Worm (Caenorhabditis elegans) whole organism, young adult: ENCODE measurements around the gene B0252.5.
A peak's percentile ranks its signal among the peaks of the same experiment; 100 is the strongest.

Experiments
- B0261.1 ChIP-seq: sonication (generic microtip); optimal IDR thresholded peaks from 2 replicates; lab custom pipeline; 2016; ENCODE audit warnings: mild to moderate bottlenecking, missing genetic modification characterization, moderate library complexity, missing compliant biosample characterization
- C06A6.2 ChIP-seq: fragments of 200-800 bp; sonication (Bioruptor generic); conservative IDR thresholded peaks from 2 replicates; pipeline ENCODE4 v1.3.6; 2022; ENCODE audit warnings: missing genetic modification characterization, missing compliant biosample characterization
- F23B12.7 ChIP-seq: sonication (generic microtip); optimal IDR thresholded peaks from 2 replicates; lab custom pipeline; 2017; ENCODE audit warnings: missing genetic modification characterization, mild to moderate bottlenecking, missing compliant biosample characterization, antibody characterized with exemption, moderate library complexity; ENCODE audit not compliant: insufficient read depth
- F37B4.10 ChIP-seq: fragments of 200-800 bp; sonication (Bioruptor generic); IDR thresholded peaks from 2 replicates; pipeline ENCODE4 v1.3.6; 2022; ENCODE audit warnings: missing genetic modification characterization, missing compliant biosample characterization
- K12H6.12 ChIP-seq: fragments of 200-800 bp; sonication (Bioruptor generic); optimal IDR thresholded peaks from 2 replicates; lab custom pipeline; 2018; ENCODE audit warnings: mild to moderate bottlenecking, missing genetic modification characterization, missing compliant biosample characterization
- Y95B8A.8 ChIP-seq: fragments of 200-800 bp; sonication (Bioruptor generic); IDR thresholded peaks from 2 replicates; pipeline ENCODE4 v1.3.6; 2022; ENCODE audit warnings: missing genetic modification reagents, missing genetic modification characterization, missing compliant biosample characterization
- akir-1 ChIP-seq: fragments of 200-800 bp; sonication (Bioruptor generic); optimal IDR thresholded peaks from 2 replicates; lab custom pipeline; 2018; ENCODE audit warnings: mild to moderate bottlenecking, missing genetic modification characterization, moderate library complexity, missing compliant biosample characterization
- ama-1 ChIP-seq, 3 experiments: fragments of 150-350 bp in 1 of 3; sonication (generic microtip) in 2 of 3; optimal IDR thresholded peaks; 2 replicates each; lab custom pipeline; 2014 to 2018; ENCODE audit warnings: missing biosample characterization in 2 of 3, missing genetic modification characterization in 2 of 3, missing genetic modification reagents in 2 of 3
- atf-7 ChIP-seq: sonication (generic microtip); optimal IDR thresholded peaks from 2 replicates; lab custom pipeline; 2017; ENCODE audit warnings: mild to moderate bottlenecking, missing genetic modification characterization, missing compliant biosample characterization
- attf-5 ChIP-seq: fragments of 200-800 bp; sonication (Bioruptor generic); optimal IDR thresholded peaks from 2 replicates; lab custom pipeline; 2018; ENCODE audit warnings: mild to moderate bottlenecking, missing genetic modification characterization, missing compliant biosample characterization
- cebp-1 ChIP-seq, 2 experiments: fragments of 200-800 bp in 1 of 2; sonication (Bioruptor generic) in 1 of 2; sonication (generic microtip) in 1 of 2; IDR thresholded peaks in 1 of 2; optimal IDR thresholded peaks in 1 of 2; 2 replicates each; pipeline versions ENCODE4 v1.3.6 to Lab custom; 2017 to 2022; ENCODE audit warnings: missing compliant biosample characterization in 2 of 2, missing genetic modification characterization in 2 of 2, mild to moderate bottlenecking in 1 of 2, missing genetic modification reagents in 1 of 2, moderate library complexity in 1 of 2
- cebp-2 ChIP-seq: fragments of 200-800 bp; sonication (Bioruptor generic); IDR thresholded peaks from 2 replicates; pipeline ENCODE4 v1.3.6; 2022; ENCODE audit warnings: missing genetic modification characterization, missing compliant biosample characterization
- ceh-27 ChIP-seq: fragments of 200-800 bp; sonication (Bioruptor generic); optimal IDR thresholded peaks from 2 replicates; lab custom pipeline; 2018; ENCODE audit warnings: mild to moderate bottlenecking, missing genetic modification characterization, moderate library complexity, missing compliant biosample characterization
- ceh-79 ChIP-seq: sonication (generic microtip); optimal IDR thresholded peaks from 2 replicates; lab custom pipeline; 2017; ENCODE audit warnings: mild to moderate bottlenecking, missing genetic modification characterization, missing compliant biosample characterization
- dox-1 ChIP-seq: fragments of 200-800 bp; sonication (Bioruptor generic); IDR thresholded peaks from 2 replicates; pipeline ENCODE4 v1.3.6; 2022; ENCODE audit warnings: missing genetic modification reagents, missing genetic modification characterization, missing compliant biosample characterization
- dpl-1 ChIP-seq: fragments of 150-350 bp; optimal IDR thresholded peaks from 2 replicates; lab custom pipeline; 2014; ENCODE audit warnings: missing biosample characterization, missing genetic modification reagents, missing genetic modification characterization
- efl-1 ChIP-seq: fragments of 150-350 bp; optimal IDR thresholded peaks from 2 replicates; lab custom pipeline; 2014; ENCODE audit warnings: missing biosample characterization, missing genetic modification reagents, missing genetic modification characterization
- egl-44 ChIP-seq: fragments of 200-800 bp; sonication (Bioruptor generic); IDR thresholded peaks from 2 replicates; pipeline ENCODE4 v1.3.6; 2022; ENCODE audit warnings: missing genetic modification reagents, missing genetic modification characterization, missing compliant biosample characterization
- ets-4 ChIP-seq: fragments of 200-800 bp; sonication (Bioruptor generic); optimal IDR thresholded peaks from 2 replicates; lab custom pipeline; 2018; ENCODE audit warnings: mild to moderate bottlenecking, missing genetic modification characterization, missing compliant biosample characterization
- hmg-1.2 ChIP-seq: fragments of 200-800 bp; sonication (Bioruptor generic); IDR thresholded peaks from 2 replicates; pipeline ENCODE4 v1.3.6; 2022; ENCODE audit warnings: missing genetic modification reagents, missing genetic modification characterization, missing compliant biosample characterization
- hmg-20 ChIP-seq: fragments of 200-800 bp; sonication (Bioruptor generic); IDR thresholded peaks from 2 replicates; pipeline ENCODE4 v1.3.6; 2022; ENCODE audit warnings: missing genetic modification reagents, missing genetic modification characterization, missing compliant biosample characterization
- let-607 ChIP-seq, 2 experiments: fragments of 200-800 bp in 1 of 2; sonication (Bioruptor generic) in 1 of 2; sonication (generic microtip) in 1 of 2; optimal IDR thresholded peaks; 2 replicates each; lab custom pipeline; 2016 to 2018; ENCODE audit warnings: mild to moderate bottlenecking in 2 of 2, missing compliant biosample characterization in 2 of 2, missing genetic modification characterization in 2 of 2, moderate library complexity in 2 of 2, missing genotype in 1 of 2
- lin-26 ChIP-seq: fragments of 200-800 bp; sonication (Bioruptor generic); IDR thresholded peaks from 2 replicates; pipeline ENCODE4 v1.3.6; 2022; ENCODE audit warnings: missing genetic modification reagents, missing genetic modification characterization, missing compliant biosample characterization
- lin-35 ChIP-seq, 3 experiments: fragments of 150-350 bp in 2 of 3; sonication (generic microtip) in 1 of 3; optimal IDR thresholded peaks; 2 replicates each; lab custom pipeline; 2014 to 2018; ENCODE audit warnings: missing biosample characterization in 3 of 3, missing genetic modification characterization in 3 of 3, missing genetic modification reagents in 3 of 3
- lsl-1 ChIP-seq: fragments of 200-800 bp; sonication (Bioruptor generic); optimal IDR thresholded peaks from 2 replicates; lab custom pipeline; 2018; ENCODE audit warnings: mild to moderate bottlenecking, missing genetic modification characterization, moderate library complexity, missing compliant biosample characterization
- madf-3 ChIP-seq: fragments of 200-800 bp; sonication (Bioruptor generic); IDR thresholded peaks from 2 replicates; pipeline ENCODE4 v1.3.6; 2022; ENCODE audit warnings: missing genetic modification reagents, missing genetic modification characterization, missing compliant biosample characterization
- mel-28 ChIP-seq: sonication (generic microtip); optimal IDR thresholded peaks from 2 replicates; lab custom pipeline; 2016; ENCODE audit warnings: borderline replicate concordance, mild to moderate bottlenecking, missing genetic modification characterization, missing compliant biosample characterization
- nfya-2 ChIP-seq: fragments of 200-800 bp; sonication (Bioruptor generic); IDR thresholded peaks from 2 replicates; pipeline ENCODE4 v1.3.6; 2022; ENCODE audit warnings: missing genetic modification reagents, missing genetic modification characterization, missing compliant biosample characterization
- nfyb-1 ChIP-seq: fragments of 200-800 bp; sonication (Bioruptor generic); IDR thresholded peaks from 2 replicates; pipeline ENCODE4 v1.3.6; 2022; ENCODE audit warnings: missing genetic modification reagents, missing genetic modification characterization, missing compliant biosample characterization
- nhr-80 ChIP-seq: sonication (generic microtip); optimal IDR thresholded peaks from 2 replicates; lab custom pipeline; 2016; ENCODE audit warnings: missing genetic modification characterization, missing compliant biosample characterization
- repo-1 ChIP-seq: sonication (generic microtip); optimal IDR thresholded peaks from 2 replicates; lab custom pipeline; 2017; ENCODE audit warnings: mild to moderate bottlenecking, missing genetic modification characterization, missing compliant biosample characterization
- snpc-1.3 ChIP-seq: sonication (generic microtip); optimal IDR thresholded peaks from 2 replicates; lab custom pipeline; 2017; ENCODE audit warnings: missing genetic modification characterization, mild to moderate bottlenecking, missing compliant biosample characterization, antibody characterized with exemption, moderate library complexity, missing genotype, missing genetic modification reagents; ENCODE audit not compliant: insufficient read depth
- sptf-2 ChIP-seq: fragments of 200-800 bp; sonication (Bioruptor generic); optimal IDR thresholded peaks from 2 replicates; lab custom pipeline; 2018; ENCODE audit warnings: mild to moderate bottlenecking, missing genetic modification characterization, missing compliant biosample characterization
- unc-130 ChIP-seq: sonication (generic microtip); optimal IDR thresholded peaks from 2 replicates; lab custom pipeline; 2016; ENCODE audit warnings: missing genetic modification reagents, missing genetic modification characterization, missing compliant biosample characterization
- ztf-22 ChIP-seq: fragments of 200-800 bp; sonication (Bioruptor generic); optimal IDR thresholded peaks from 2 replicates; lab custom pipeline; 2018; ENCODE audit warnings: mild to moderate bottlenecking, missing genetic modification characterization, moderate library complexity, missing compliant biosample characterization

The B0252.5 gene

DNA sequence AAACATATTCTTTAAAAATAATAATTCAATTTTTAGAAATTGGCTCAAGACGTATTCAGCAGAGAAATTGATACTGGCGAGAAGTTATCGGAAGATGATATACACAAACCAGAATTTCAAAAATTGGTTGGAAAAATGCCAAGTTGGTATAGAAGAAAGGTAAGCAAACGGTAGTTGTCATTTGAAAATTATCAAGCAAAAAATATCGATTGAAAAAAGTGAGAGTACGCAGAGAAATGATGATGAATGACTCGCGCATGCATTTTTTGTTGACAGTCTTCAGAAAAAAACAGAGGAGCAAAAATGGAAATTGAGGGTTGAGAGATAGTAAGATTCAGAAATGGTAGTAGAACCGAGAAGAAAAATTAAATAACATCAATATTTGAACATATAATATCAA lies 14.3 kb upstream of the B0252.5 start:
- TF ChIP-seq nhr-80 (tag; lab: Kevin White, UChicago) (peak; percentile 11), F23B12.7 (tag; lab: Kevin White, UChicago) (no peak)

DNA sequence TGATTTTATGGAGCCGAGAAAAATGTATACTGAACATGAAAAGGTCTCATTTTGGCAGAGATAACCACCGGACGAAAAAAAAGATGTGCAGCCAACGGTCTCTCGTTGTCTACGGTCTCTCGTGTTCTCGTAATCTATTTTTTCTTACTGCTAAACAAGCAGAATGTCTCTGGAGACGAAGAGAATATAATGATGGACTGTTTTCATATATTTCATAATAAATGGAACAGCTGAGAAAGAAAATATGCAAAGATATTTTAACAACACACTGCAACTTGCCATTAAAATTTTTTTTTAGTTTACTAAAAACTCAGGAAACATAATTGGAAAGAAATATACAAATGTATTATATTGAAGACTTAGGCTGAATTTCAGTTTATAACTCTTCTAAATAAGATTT lies 11.4 kb upstream of the B0252.5 start:
- TF ChIP-seq dox-1 (GFP tag; lab: Robert Waterston, UW) (no peak), cebp-1 (GFP tag; IDR thresholded peaks at IDR 0.05; lab: Robert Waterston, UW) (no peak), cebp-1 (tag; optimal IDR thresholded peaks at IDR 0.05; lab: Kevin White, UChicago) (peak; percentile 61), efl-1 (GFP tag; lab: Kevin White, UChicago) (no peak), ztf-22 (GFP tag; lab: Kevin White, UChicago) (no peak), hmg-20 (GFP tag; lab: Robert Waterston, UW) (no peak), repo-1 (tag; lab: Kevin White, UChicago) (no peak), atf-7 (tag; lab: Kevin White, UChicago) (no peak), mel-28 (no peak), B0261.1 (tag; lab: Kevin White, UChicago) (no peak), ama-1 (optimal IDR thresholded peaks at IDR 0.05; lab: Kevin White, UChicago) (no peak), ama-1 (GFP tag; optimal IDR thresholded peaks at IDR 0.05; lab: Kevin White, UChicago) (no peak), nhr-80 (tag; lab: Kevin White, UChicago) (peak; percentile 10), snpc-1.3 (tag; lab: Kevin White, UChicago) (no peak), lin-26 (GFP tag; lab: Robert Waterston, UW) (no peak), F37B4.10 (GFP tag; lab: Robert Waterston, UW) (no peak), C06A6.2 (GFP tag; lab: Robert Waterston, UW) (no peak), hmg-1.2 (GFP tag; lab: Robert Waterston, UW) (peak; percentile 17; the same call in 1 of the 2 replicates), Y95B8A.8 (GFP tag; lab: Robert Waterston, UW) (no peak)

DNA sequence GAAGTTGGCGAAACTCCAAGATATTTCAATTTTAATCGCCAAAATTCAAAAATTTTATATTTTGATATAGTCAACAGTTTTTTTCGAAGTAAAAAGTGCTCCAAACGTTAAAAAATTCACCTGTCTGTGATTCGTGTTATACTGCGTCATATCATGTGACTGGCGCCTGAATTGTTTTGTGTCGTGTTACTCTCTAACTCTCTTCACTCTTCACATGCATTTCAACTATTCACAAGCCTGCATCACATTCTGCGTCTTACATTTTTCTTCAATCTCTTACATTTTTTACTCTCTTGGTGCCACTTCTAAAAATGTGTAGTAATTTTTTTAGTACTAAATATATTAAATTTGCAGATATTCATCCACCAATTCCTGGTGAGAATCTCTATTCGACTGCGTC lies 9.7 kb upstream of the B0252.5 start, which contains the start of gene flcn-1:
TSS of gene flcn-1 (plus strand) at position 348 of the 400 bp plus-strand sequence.
- TF ChIP-seq nfya-2 (no peak), sptf-2 (GFP tag; lab: Kevin White, UChicago) (no peak), lsl-1 (GFP tag; lab: Kevin White, UChicago) (no peak), F23B12.7 (tag; lab: Kevin White, UChicago) (no peak), lin-35 (GFP tag; optimal IDR thresholded peaks at IDR 0.05; lab: Kevin White, UChicago) (peak in 1 of 3 experiments; percentile 44), dpl-1 (GFP tag; lab: Kevin White, UChicago) (no peak), K12H6.12 (tag; lab: Kevin White, UChicago) (no peak), madf-3 (GFP tag; lab: Robert Waterston, UW) (no peak), egl-44 (GFP tag; lab: Robert Waterston, UW) (no peak), cebp-1 (GFP tag; IDR thresholded peaks at IDR 0.05; lab: Robert Waterston, UW) (no peak), cebp-1 (tag; optimal IDR thresholded peaks at IDR 0.05; lab: Kevin White, UChicago) (peak; percentile 38), nfyb-1 (GFP tag; lab: Robert Waterston, UW) (peak; percentile 25; the same call in 1 of the 2 replicates), attf-5 (GFP tag; lab: Kevin White, UChicago) (peak; percentile 22), dox-1 (GFP tag; lab: Robert Waterston, UW) (no peak), nhr-80 (tag; lab: Kevin White, UChicago) (peak; percentile 2), akir-1 (GFP tag; lab: Kevin White, UChicago) (no peak), ets-4 (GFP tag; lab: Kevin White, UChicago) (no peak), ceh-27 (peak; percentile 17), unc-130 (GFP tag; lab: Kevin White, UChicago) (no peak), C06A6.2 (GFP tag; lab: Robert Waterston, UW) (no peak), let-607 (tag; optimal IDR thresholded peaks at IDR 0.05; lab: Kevin White, UChicago) (no peak), ceh-79 (tag; lab: Kevin White, UChicago) (no peak), hmg-1.2 (GFP tag; lab: Robert Waterston, UW) (peak; percentile 62; the same call in 1 of the 2 replicates), cebp-2 (no peak)
- TF ChIP-seq, all 124 proteins: peak for 7
